Worm (Caenorhabditis elegans) whole organism, young adult: ENCODE data around the gene phb-2.

Source experiments
- B0336.3 ChIP-seq: fragments of 200-800 bp; sonication (Bioruptor generic); IDR thresholded peaks from 2 replicates; pipeline ENCODE4 v1.3.6; 2022; ENCODE audit warnings: missing genetic modification characterization, missing compliant biosample characterization
- C17E4.6 ChIP-seq: fragments of 200-800 bp; sonication (Bioruptor generic); IDR thresholded peaks from 2 replicates; pipeline ENCODE4 v1.3.6; 2022; ENCODE audit warnings: missing genetic modification reagents, missing genetic modification characterization, missing compliant biosample characterization
- D2030.7 ChIP-seq: fragments of 200-800 bp; sonication (Bioruptor generic); IDR thresholded peaks from 2 replicates; pipeline ENCODE4 v1.3.6; 2022; ENCODE audit warnings: missing genetic modification reagents, missing genetic modification characterization, missing compliant biosample characterization
- F55B11.4 ChIP-seq: sonication (generic microtip); optimal IDR thresholded peaks from 2 replicates; lab custom pipeline; 2016; ENCODE audit warnings: missing compliant biosample characterization, missing genetic modification characterization, borderline replicate concordance; ENCODE audit not compliant: insufficient read depth
- F57A8.1 ChIP-seq: fragments of 200-800 bp; sonication (Bioruptor generic); optimal IDR thresholded peaks from 2 replicates; lab custom pipeline; 2018; ENCODE audit warnings: mild to moderate bottlenecking, missing genetic modification characterization, moderate library complexity, missing compliant biosample characterization
- F57C9.4 ChIP-seq: sonication (generic microtip); optimal IDR thresholded peaks from 2 replicates; lab custom pipeline; 2017; ENCODE audit warnings: mild to moderate bottlenecking, missing genetic modification characterization, missing compliant biosample characterization
- K11D2.4 ChIP-seq: fragments of 200-800 bp; sonication (Bioruptor generic); IDR thresholded peaks from 2 replicates; pipeline ENCODE4 v1.3.6; 2022; ENCODE audit warnings: missing genetic modification reagents, missing genetic modification characterization, missing compliant biosample characterization
- Y53F4B.3 ChIP-seq: fragments of 200-800 bp; sonication (Bioruptor generic); IDR thresholded peaks from 2 replicates; pipeline ENCODE4 v1.3.6; 2022; ENCODE audit warnings: missing genetic modification reagents, missing genetic modification characterization, missing compliant biosample characterization
- Y53G8AR.9 ChIP-seq: fragments of 200-800 bp; sonication (Bioruptor generic); conservative IDR thresholded peaks from 2 replicates; pipeline ENCODE4 v1.3.6; 2022; ENCODE audit warnings: missing genetic modification reagents, missing genetic modification characterization, missing compliant biosample characterization
- Y67H2A.10 ChIP-seq: fragments of 200-800 bp; sonication (Bioruptor generic); conservative IDR thresholded peaks from 2 replicates; pipeline ENCODE4 v1.3.6; 2022; ENCODE audit warnings: missing genetic modification reagents, missing genetic modification characterization, missing compliant biosample characterization
- Y79H2A.3 ChIP-seq: fragments of 200-800 bp; sonication (Bioruptor generic); conservative IDR thresholded peaks from 2 replicates; pipeline ENCODE4 v1.3.6; 2022; ENCODE audit warnings: missing genetic modification reagents, missing genetic modification characterization, missing compliant biosample characterization
- aptf-2 ChIP-seq: fragments of 200-800 bp; sonication (Bioruptor generic); conservative IDR thresholded peaks from 2 replicates; pipeline ENCODE4 v1.3.6; 2022; ENCODE audit warnings: missing genetic modification reagents, missing genetic modification characterization, missing compliant biosample characterization
- athp-1 ChIP-seq: sonication (generic microtip); optimal IDR thresholded peaks from 2 replicates; lab custom pipeline; 2017; ENCODE audit warnings: mild to moderate bottlenecking, missing genetic modification characterization, missing compliant biosample characterization
- attf-6 ChIP-seq: fragments of 200-800 bp; sonication (Bioruptor generic); IDR thresholded peaks from 2 replicates; pipeline ENCODE4 v1.3.6; 2022; ENCODE audit warnings: missing genetic modification reagents, missing genetic modification characterization, missing compliant biosample characterization
- bed-1 ChIP-seq: fragments of 200-800 bp; sonication (Bioruptor generic); IDR thresholded peaks from 2 replicates; pipeline ENCODE4 v1.3.6; 2022; ENCODE audit warnings: missing genetic modification reagents, missing genetic modification characterization, missing compliant biosample characterization
- ceh-27 ChIP-seq: fragments of 200-800 bp; sonication (Bioruptor generic); optimal IDR thresholded peaks from 2 replicates; lab custom pipeline; 2018; ENCODE audit warnings: mild to moderate bottlenecking, missing genetic modification characterization, moderate library complexity, missing compliant biosample characterization
- ceh-58 ChIP-seq: fragments of 200-800 bp; sonication (Bioruptor generic); IDR thresholded peaks from 2 replicates; pipeline ENCODE4 v1.3.6; 2022; ENCODE audit warnings: missing genetic modification characterization, missing compliant biosample characterization
- die-1 ChIP-seq: sonication (generic microtip); optimal IDR thresholded peaks from 2 replicates; lab custom pipeline; 2016; ENCODE audit warnings: missing genotype, mild to moderate bottlenecking, missing genetic modification characterization, missing compliant biosample characterization
- efl-1 ChIP-seq: fragments of 150-350 bp; optimal IDR thresholded peaks from 2 replicates; lab custom pipeline; 2014; ENCODE audit warnings: missing biosample characterization, missing genetic modification reagents, missing genetic modification characterization
- egl-18 ChIP-seq: fragments of 200-800 bp; sonication (Bioruptor generic); IDR thresholded peaks from 2 replicates; pipeline ENCODE4 v1.3.6; 2022; ENCODE audit warnings: missing genetic modification reagents, missing genetic modification characterization, missing compliant biosample characterization
- egl-44 ChIP-seq: fragments of 200-800 bp; sonication (Bioruptor generic); IDR thresholded peaks from 2 replicates; pipeline ENCODE4 v1.3.6; 2022; ENCODE audit warnings: missing genetic modification reagents, missing genetic modification characterization, missing compliant biosample characterization
- ets-4 ChIP-seq: fragments of 200-800 bp; sonication (Bioruptor generic); optimal IDR thresholded peaks from 2 replicates; lab custom pipeline; 2018; ENCODE audit warnings: mild to moderate bottlenecking, missing genetic modification characterization, missing compliant biosample characterization
- fkh-3 ChIP-seq: sonication (generic microtip); optimal IDR thresholded peaks from 2 replicates; lab custom pipeline; 2016; ENCODE audit warnings: mild to moderate bottlenecking, missing genetic modification characterization, missing compliant biosample characterization
- gei-17 ChIP-seq: fragments of 200-800 bp; sonication (Bioruptor generic); optimal IDR thresholded peaks from 2 replicates; lab custom pipeline; 2018; ENCODE audit warnings: mild to moderate bottlenecking, missing genetic modification characterization, missing compliant biosample characterization
- hlh-26 ChIP-seq: fragments of 200-800 bp; sonication (Bioruptor generic); conservative IDR thresholded peaks from 2 replicates; pipeline ENCODE4 v1.3.6; 2022; ENCODE audit warnings: missing genetic modification reagents, missing genetic modification characterization, missing compliant biosample characterization
- hmg-20 ChIP-seq: fragments of 200-800 bp; sonication (Bioruptor generic); IDR thresholded peaks from 2 replicates; pipeline ENCODE4 v1.3.6; 2022; ENCODE audit warnings: missing genetic modification reagents, missing genetic modification characterization, missing compliant biosample characterization
- hrde-1 ChIP-seq: sonication (generic microtip); optimal IDR thresholded peaks from 2 replicates; lab custom pipeline; 2016; ENCODE audit warnings: missing genetic modification characterization, mild to moderate bottlenecking, missing compliant biosample characterization, moderate library complexity, missing genotype, missing genetic modification reagents, borderline replicate concordance
- hsf-1 ChIP-seq: fragments of 200-800 bp; sonication (Bioruptor generic); IDR thresholded peaks from 2 replicates; pipeline ENCODE4 v1.3.6; 2022; ENCODE audit warnings: missing genetic modification reagents, missing genetic modification characterization, missing compliant biosample characterization
- let-526 ChIP-seq: fragments of 200-800 bp; sonication (Bioruptor generic); IDR thresholded peaks from 2 replicates; pipeline ENCODE4 v1.3.6; 2022; ENCODE audit warnings: missing genetic modification reagents, missing genetic modification characterization, missing compliant biosample characterization
- lin-26 ChIP-seq: fragments of 200-800 bp; sonication (Bioruptor generic); IDR thresholded peaks from 2 replicates; pipeline ENCODE4 v1.3.6; 2022; ENCODE audit warnings: missing genetic modification reagents, missing genetic modification characterization, missing compliant biosample characterization
- lin-54 ChIP-seq: fragments of 200-800 bp; sonication (Bioruptor generic); optimal IDR thresholded peaks from 2 replicates; lab custom pipeline; 2018; ENCODE audit warnings: mild to moderate bottlenecking, missing genetic modification characterization, missing compliant biosample characterization
- madf-8 ChIP-seq: fragments of 200-800 bp; sonication (Bioruptor generic); conservative IDR thresholded peaks from 2 replicates; pipeline ENCODE4 v1.3.6; 2022; ENCODE audit warnings: missing genetic modification reagents, missing genetic modification characterization, missing compliant biosample characterization
- mcd-1 ChIP-seq: fragments of 200-800 bp; sonication (Bioruptor generic); IDR thresholded peaks from 2 replicates; pipeline ENCODE4 v1.3.6; 2022; ENCODE audit warnings: missing genetic modification reagents, missing genetic modification characterization, missing compliant biosample characterization
- mxl-1 ChIP-seq: sonication (generic microtip); optimal IDR thresholded peaks from 2 replicates; lab custom pipeline; 2016; ENCODE audit warnings: missing genetic modification characterization, missing compliant biosample characterization
- nfya-2 ChIP-seq: fragments of 200-800 bp; sonication (Bioruptor generic); IDR thresholded peaks from 2 replicates; pipeline ENCODE4 v1.3.6; 2022; ENCODE audit warnings: missing genetic modification reagents, missing genetic modification characterization, missing compliant biosample characterization
- nhr-120 ChIP-seq: fragments of 200-800 bp; sonication (Bioruptor generic); IDR thresholded peaks from 2 replicates; pipeline ENCODE4 v1.3.6; 2022; ENCODE audit warnings: missing genetic modification characterization, missing compliant biosample characterization
- nhr-90 ChIP-seq: sonication (generic microtip); optimal IDR thresholded peaks from 2 replicates; lab custom pipeline; 2016; ENCODE audit warnings: missing genotype, mild to moderate bottlenecking, missing genetic modification characterization, missing compliant biosample characterization
- pbrm-1 ChIP-seq: fragments of 200-800 bp; sonication (Bioruptor generic); IDR thresholded peaks from 2 replicates; pipeline ENCODE4 v1.3.6; 2022; ENCODE audit warnings: missing genetic modification reagents, missing genetic modification characterization, missing compliant biosample characterization
- snpc-3.4 ChIP-seq: sonication (generic microtip); optimal IDR thresholded peaks from 2 replicates; lab custom pipeline; 2017; ENCODE audit warnings: missing genetic modification characterization, mild to moderate bottlenecking, missing compliant biosample characterization, antibody characterized with exemption, moderate library complexity, missing genotype, missing genetic modification reagents
- tbx-9 ChIP-seq: sonication (generic microtip); optimal IDR thresholded peaks from 2 replicates; lab custom pipeline; 2016; ENCODE audit warnings: borderline replicate concordance, missing genetic modification characterization, inconsistent platforms, missing compliant biosample characterization
- tlf-1 ChIP-seq: fragments of 200-800 bp; sonication (Bioruptor generic); optimal IDR thresholded peaks from 2 replicates; lab custom pipeline; 2018; ENCODE audit warnings: mild to moderate bottlenecking, missing genetic modification characterization, missing compliant biosample characterization
- unc-130 ChIP-seq: sonication (generic microtip); optimal IDR thresholded peaks from 2 replicates; lab custom pipeline; 2016; ENCODE audit warnings: missing genetic modification reagents, missing genetic modification characterization, missing compliant biosample characterization
- unc-62 ChIP-seq: fragments of 150-350 bp; optimal IDR thresholded peaks from 2 replicates; lab custom pipeline; 2014; ENCODE audit warnings: missing biosample characterization, missing genetic modification reagents, missing genetic modification characterization
- xnd-1 ChIP-seq: sonication (generic microtip); optimal IDR thresholded peaks from 2 replicates; lab custom pipeline; 2016; ENCODE audit warnings: missing genotype, missing genetic modification reagents, missing genetic modification characterization, missing compliant biosample characterization
- zfh-2 ChIP-seq: fragments of 200-800 bp; sonication (Bioruptor generic); conservative IDR thresholded peaks from 2 replicates; pipeline ENCODE4 v1.3.6; 2022; ENCODE audit warnings: missing genetic modification reagents, missing genetic modification characterization, missing compliant biosample characterization
- zim-3 ChIP-seq: sonication (generic microtip); optimal IDR thresholded peaks from 2 replicates; lab custom pipeline; 2017; ENCODE audit warnings: mild to moderate bottlenecking, missing genetic modification characterization, moderate library complexity, missing compliant biosample characterization
- ztf-18 ChIP-seq: sonication (generic microtip); optimal IDR thresholded peaks from 2 replicates; lab custom pipeline; 2016; ENCODE audit warnings: missing genotype, mild to moderate bottlenecking, missing genetic modification characterization, missing compliant biosample characterization
- ztf-22 ChIP-seq: fragments of 200-800 bp; sonication (Bioruptor generic); optimal IDR thresholded peaks from 2 replicates; lab custom pipeline; 2018; ENCODE audit warnings: mild to moderate bottlenecking, missing genetic modification characterization, moderate library complexity, missing compliant biosample characterization
- ztf-25 ChIP-seq: fragments of 200-800 bp; sonication (Bioruptor generic); IDR thresholded peaks from 2 replicates; pipeline ENCODE4 v1.3.6; 2022; ENCODE audit warnings: missing genetic modification reagents, missing genetic modification characterization, missing compliant biosample characterization

The phb-2 gene

ce11 chrII:6252707-6253106 is 1.5 kb downstream of the phb-2 start (continued):
- peak; percentile 17; the same call in 1 of the 2 replicates for TF ChIP-seq D2030.7 (GFP tag; lab: Robert Waterston, UW)
- no peak for TF ChIP-seq hlh-26 (GFP tag; lab: Robert Waterston, UW)
- TF ChIP-seq F57C9.4: no peak
- no peak for TF ChIP-seq tbx-9 (tag; lab: Kevin White, UChicago)
- TF ChIP-seq zim-3 (tag; lab: Kevin White, UChicago): no peak
- no peak for TF ChIP-seq mxl-1 (tag; lab: Kevin White, UChicago)
- TF ChIP-seq lin-54 (GFP tag; lab: Kevin White, UChicago): peak; percentile 44
- TF ChIP-seq tlf-1: peak; percentile 4
- no peak for TF ChIP-seq hmg-20 (GFP tag; lab: Robert Waterston, UW)
- TF ChIP-seq hsf-1 (GFP tag; lab: Robert Waterston, UW): 0 out of 2 replicates have a peak, but pooled peaks have one; percentile 38
- TF ChIP-seq bed-1 (GFP tag; lab: Robert Waterston, UW): no peak
- TF ChIP-seq athp-1: peak; percentile 33
- TF ChIP-seq fkh-3 (tag; lab: Kevin White, UChicago): no peak
- no peak for TF ChIP-seq C17E4.6 (GFP tag; lab: Robert Waterston, UW)
- no peak for TF ChIP-seq let-526 (GFP tag; lab: Robert Waterston, UW)
- peak; percentile 39 for TF ChIP-seq xnd-1 (tag; lab: Kevin White, UChicago)
- TF ChIP-seq ztf-22 (GFP tag; lab: Kevin White, UChicago): no peak
- TF ChIP-seq K11D2.4 (GFP tag; lab: Robert Waterston, UW): no peak
- TF ChIP-seq Y67H2A.10: no peak
- TF ChIP-seq efl-1 (GFP tag; lab: Kevin White, UChicago): no peak
- TF ChIP-seq pbrm-1: 0 out of 2 replicates have a peak, but pooled peaks have one; percentile 29
- no peak for TF ChIP-seq die-1 (tag; lab: Kevin White, UChicago)
- TF ChIP-seq B0336.3 (GFP tag; lab: Robert Waterston, UW): peak; percentile 55; the same call in 1 of the 2 replicates
- TF ChIP-seq Y53G8AR.9 (GFP tag; lab: Robert Waterston, UW): peak; percentile 82
- no peak for TF ChIP-seq ztf-18 (tag; lab: Kevin White, UChicago)
- no peak for TF ChIP-seq unc-130
- no peak for TF ChIP-seq nhr-120 (GFP tag; lab: Robert Waterston, UW)
- peak; percentile 33 for TF ChIP-seq snpc-3.4 (tag; lab: Kevin White, UChicago)
- TF ChIP-seq ztf-25 (GFP tag; lab: Robert Waterston, UW): no peak
- TF ChIP-seq ceh-27 (GFP tag; lab: Kevin White, UChicago): no peak
- no peak for TF ChIP-seq Y53F4B.3 (GFP tag; lab: Robert Waterston, UW)
- TF ChIP-seq zfh-2 (GFP tag; lab: Robert Waterston, UW): no peak
- TF ChIP-seq nfya-2 (GFP tag; lab: Robert Waterston, UW): no peak
- TF ChIP-seq ets-4 (GFP tag; lab: Kevin White, UChicago): no peak
- no peak for TF ChIP-seq ceh-58 (GFP tag; lab: Robert Waterston, UW)
- TF ChIP-seq F57A8.1 (GFP tag; lab: Kevin White, UChicago): no peak
- peak; percentile 87 for TF ChIP-seq hrde-1
- TF ChIP-seq Y79H2A.3 (GFP tag; lab: Robert Waterston, UW): peak; percentile 60; the same call in 1 of the 2 replicates
- no peak for TF ChIP-seq egl-18 (GFP tag; lab: Robert Waterston, UW)
- no peak for TF ChIP-seq F55B11.4
- no peak for TF ChIP-seq mcd-1 (GFP tag; lab: Robert Waterston, UW)
- no peak for TF ChIP-seq aptf-2 (GFP tag; lab: Robert Waterston, UW)
- no peak for TF ChIP-seq nhr-90 (tag; lab: Kevin White, UChicago)
- no peak for TF ChIP-seq unc-62 (GFP tag; lab: Kevin White, UChicago)
- TF ChIP-seq madf-8 (GFP tag; lab: Robert Waterston, UW): no peak
- no peak for TF ChIP-seq lin-26 (GFP tag; lab: Robert Waterston, UW)
- peak; percentile 68; the same call in 1 of the 2 replicates for TF ChIP-seq attf-6 (GFP tag; lab: Robert Waterston, UW)
- TF ChIP-seq gei-17 (GFP tag; lab: Kevin White, UChicago): no peak
- no peak for TF ChIP-seq egl-44 (GFP tag; lab: Robert Waterston, UW)
